Worm (Caenorhabditis elegans) whole organism, dauer: ENCODE measurements around the gene nol-6.

Experiments
- unc-62 ChIP-seq: sonication (generic microtip); optimal IDR thresholded peaks from 2 replicates; lab custom pipeline; 2017; ENCODE audit warnings: missing biosample characterization, missing genetic modification reagents, missing genetic modification characterization

nol-6 gene

ce11 chrII:1438336-1438589 is 964 bp upstream of the nol-6 start, which contains the start of gene Y51H7C.3:
Gene Y51H7C.3 (plus strand): TSS chrII:1438490.
- no peak for TF ChIP-seq unc-62

ce11 chrII:1436715-1437114 is 584 bp downstream of the nol-6 start:
- no peak for TF ChIP-seq unc-62

DNA sequence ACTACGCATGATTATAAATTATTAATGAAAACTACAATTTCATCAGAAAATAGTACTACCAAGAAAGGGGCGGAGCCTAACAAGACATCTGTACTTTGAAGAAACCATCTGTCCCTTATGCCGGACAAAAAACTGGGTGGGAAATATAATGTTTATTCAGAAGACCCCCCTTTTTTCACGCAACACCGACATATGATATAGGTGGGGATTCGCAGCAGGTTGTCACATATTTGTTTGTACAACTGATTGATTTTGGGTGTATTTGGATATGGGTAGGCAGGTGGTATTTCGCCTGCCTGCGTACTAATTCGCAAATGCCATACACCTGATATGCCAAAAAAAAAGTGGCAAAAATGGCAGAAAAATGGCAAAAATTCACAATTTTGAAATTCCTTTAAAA is 13.6 kb downstream of the nol-6 start, which contains the start of gene Y51H7C.10:
Gene Y51H7C.10 (minus strand): TSS at position 101 of the 400 bp plus-strand sequence.
- TF ChIP-seq unc-62 = no peak

DNA sequence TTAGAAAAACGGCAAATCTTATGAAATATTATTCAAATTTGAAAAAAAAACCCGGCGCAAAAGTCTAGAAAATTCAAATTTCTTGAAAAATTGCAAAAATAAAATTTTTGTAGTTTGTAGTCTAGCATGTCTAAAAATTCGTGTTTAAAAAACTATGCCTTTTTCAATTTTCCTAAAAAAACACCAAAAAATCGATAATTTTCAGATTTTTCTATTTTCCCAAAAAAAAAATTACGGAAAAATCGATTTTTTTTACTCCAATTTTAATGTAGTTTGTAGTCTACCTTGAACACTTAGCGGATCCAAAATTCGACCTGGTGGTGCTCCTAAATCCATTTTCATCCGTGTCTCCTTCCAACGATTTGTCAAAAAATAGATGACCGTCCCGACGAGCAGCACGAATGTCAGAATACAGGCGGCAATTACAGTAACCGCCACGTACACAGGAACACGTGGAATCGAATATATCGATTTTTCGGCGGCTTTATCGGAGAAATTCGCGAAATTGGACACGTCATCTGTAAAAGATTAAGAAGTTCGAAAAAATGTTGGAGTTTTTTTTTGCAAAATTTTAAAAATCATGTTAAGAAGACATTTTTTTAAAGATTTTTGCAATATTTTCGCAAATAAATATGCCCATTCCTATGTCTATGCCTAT is 16.4 kb downstream of the nol-6 start:
- TF ChIP-seq unc-62 = no peak

DNA sequence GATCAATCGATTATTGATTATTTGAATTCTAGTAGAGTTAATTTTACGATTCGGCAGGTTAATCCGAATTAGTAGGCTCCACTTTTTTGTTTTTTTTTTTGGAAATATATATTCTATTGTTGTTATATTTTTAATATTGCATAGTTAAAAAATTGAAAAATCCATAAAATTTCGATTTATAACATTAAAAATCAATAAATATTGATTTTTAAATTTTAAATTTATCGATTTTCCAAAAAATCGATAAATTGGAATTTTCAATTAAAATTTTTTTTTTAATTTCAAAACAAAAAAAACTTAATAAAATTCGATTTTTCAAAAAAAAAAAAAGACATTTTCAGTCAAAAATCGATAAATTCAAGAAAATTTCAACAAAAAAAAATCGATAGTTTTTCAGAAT is 17.3 kb downstream of the nol-6 start:
- no peak for TF ChIP-seq unc-62

DNA sequence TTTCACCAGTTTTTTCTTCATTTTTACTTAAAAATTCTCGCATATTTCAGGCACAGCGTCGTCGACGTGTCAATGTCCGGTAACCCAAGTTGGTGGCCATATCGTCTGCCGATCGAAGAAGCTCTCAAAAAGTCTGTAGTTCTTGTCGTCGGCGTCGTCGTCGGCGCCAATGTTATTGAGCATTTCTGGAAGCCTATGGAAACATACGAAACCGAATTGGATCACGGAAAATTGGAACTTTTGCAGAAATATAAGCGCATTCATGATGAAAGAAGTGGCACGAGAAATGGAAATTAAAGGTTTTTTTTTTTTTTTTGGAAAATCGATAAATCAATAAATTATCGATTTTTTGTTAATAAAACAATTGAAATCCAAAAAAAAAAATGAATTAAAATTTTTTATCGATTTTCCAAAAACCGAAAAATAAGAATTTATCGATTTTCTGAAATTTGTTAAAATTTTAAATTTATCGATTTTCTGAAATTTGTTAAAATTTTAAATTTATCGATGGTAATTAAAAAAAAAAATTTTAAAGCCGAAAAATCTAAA is 24.9 kb downstream of the nol-6 start, which contains the start of gene alkb-1:
Gene alkb-1 (plus strand): TSS at position 51 of the 549 bp plus-strand sequence.
- TF ChIP-seq unc-62 = no peak

DNA sequence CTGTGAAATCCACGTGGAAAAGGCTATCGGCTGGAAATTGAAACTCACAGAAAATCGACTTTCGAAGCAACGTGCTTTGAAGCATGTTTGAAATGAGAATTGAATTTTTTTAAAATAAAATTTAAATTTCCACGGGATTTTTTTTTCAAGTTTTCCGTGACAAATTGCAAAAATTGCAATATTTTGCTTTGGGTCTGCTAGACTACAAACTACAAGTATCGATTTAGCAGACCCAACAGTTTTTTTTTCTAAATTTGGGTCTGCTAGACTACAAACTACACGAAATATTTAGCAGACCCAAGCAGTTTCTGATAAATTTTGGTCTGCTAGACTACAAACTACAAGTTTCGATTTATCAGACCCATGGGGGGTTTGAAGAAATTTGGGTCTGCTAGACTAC is 25.9 kb downstream of the nol-6 start, which contains the start of gene Y51H7C.9:
Gene Y51H7C.9 (minus strand): TSS at position 101 of the 400 bp plus-strand sequence.
- no peak for TF ChIP-seq unc-62

DNA sequence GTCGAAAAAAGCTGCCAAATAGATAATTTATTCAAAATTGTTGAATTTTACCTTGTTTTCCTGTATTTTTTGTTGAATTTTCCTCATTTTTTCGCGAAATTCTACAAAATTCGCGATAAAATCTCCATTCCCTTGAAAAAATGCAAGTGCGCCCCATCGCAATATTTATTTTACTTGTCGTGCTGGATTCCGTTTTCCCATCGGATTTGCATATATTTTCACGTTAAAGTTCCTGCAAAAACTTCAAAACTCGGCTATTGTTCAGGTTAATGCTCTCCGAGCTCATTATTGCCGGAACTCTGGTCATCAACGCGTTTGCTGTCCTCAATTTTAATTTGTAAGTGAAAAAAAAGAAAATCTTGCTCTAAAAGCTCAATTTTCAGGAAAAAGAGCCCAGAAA is 34.2 kb downstream of the nol-6 start, which contains the start of the genes Y51H7C.41 and cogc-4:
Gene Y51H7C.41 (plus strand): TSS at position 266 of the 400 bp plus-strand sequence.
Gene cogc-4 (plus strand): TSS at position 386 of the 400 bp plus-strand sequence.
- no peak for TF ChIP-seq unc-62

ce11 chrII:1402167-1402619 is 35.1 kb downstream of the nol-6 start, which contains the start of gene Y51H7C.7:
Gene Y51H7C.7 (plus strand): TSS chrII:1402569.
- TF ChIP-seq unc-62 = no peak

DNA sequence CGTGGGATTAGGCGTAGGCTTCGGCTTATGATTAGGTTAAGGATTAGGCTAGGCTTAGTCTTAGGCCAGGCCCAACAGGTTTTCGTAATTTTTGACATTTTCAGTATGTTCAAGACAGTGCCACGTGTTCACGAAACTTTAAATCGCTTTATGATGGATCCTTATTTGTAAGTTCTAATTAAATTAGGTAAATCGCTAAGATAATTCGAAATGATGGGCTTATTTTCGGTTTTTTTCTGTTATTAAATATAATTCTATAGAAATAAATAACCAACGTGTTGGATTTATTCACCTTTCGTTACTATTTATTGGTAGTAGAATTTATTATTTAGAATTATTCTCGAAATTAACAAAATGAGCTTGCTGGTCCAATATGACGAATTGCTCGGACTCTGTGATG is 35.8 kb downstream of the nol-6 start, which contains the start of gene Y51H7C.8:
Gene Y51H7C.8 (plus strand): TSS at position 301 of the 400 bp plus-strand sequence.
- no peak for TF ChIP-seq unc-62

ce11 chrII:1400105-1400504 is 37.2 kb downstream of the nol-6 start, which contains the start of gene F54D12.1:
Gene F54D12.1 (plus strand): TSS chrII:1400405.
- TF ChIP-seq unc-62 = no peak

DNA sequence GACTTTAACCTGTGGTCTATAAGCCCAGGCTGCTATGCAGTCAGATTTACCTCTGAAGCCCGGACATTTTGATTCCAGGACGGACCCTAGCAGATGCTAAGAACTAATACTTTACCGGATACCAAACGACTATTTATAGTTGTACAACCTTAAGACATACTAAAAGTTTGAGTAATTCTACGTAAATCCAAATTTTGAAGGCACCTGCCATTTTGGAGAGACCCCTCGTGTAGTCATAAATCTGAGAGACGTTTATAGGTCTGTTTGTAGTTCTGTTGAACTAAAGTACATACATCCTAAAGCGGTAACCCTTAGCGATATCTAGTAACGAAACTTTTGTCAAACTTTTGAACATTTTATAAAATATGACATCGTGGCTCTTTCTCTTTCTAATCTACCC is 38.9 kb downstream of the nol-6 start, which contains the start of gene F54D12.2:
Gene F54D12.2 (plus strand): TSS at position 301 of the 400 bp plus-strand sequence.
- no peak for TF ChIP-seq unc-62

ce11 chrII:1397703-1398102 is 39.6 kb downstream of the nol-6 start, which contains the start of gene F54D12.8:
Gene F54D12.8 (minus strand): TSS chrII:1398038.
- no peak for TF ChIP-seq unc-62

- no peak for TF ChIP-seq unc-62
Measured at ce11 chrII:1386478-1386877, 50.8 kb downstream of the nol-6 start, which contains the start of gene aat-7. Gene aat-7 (plus strand): TSS chrII:1386870.

DNA sequence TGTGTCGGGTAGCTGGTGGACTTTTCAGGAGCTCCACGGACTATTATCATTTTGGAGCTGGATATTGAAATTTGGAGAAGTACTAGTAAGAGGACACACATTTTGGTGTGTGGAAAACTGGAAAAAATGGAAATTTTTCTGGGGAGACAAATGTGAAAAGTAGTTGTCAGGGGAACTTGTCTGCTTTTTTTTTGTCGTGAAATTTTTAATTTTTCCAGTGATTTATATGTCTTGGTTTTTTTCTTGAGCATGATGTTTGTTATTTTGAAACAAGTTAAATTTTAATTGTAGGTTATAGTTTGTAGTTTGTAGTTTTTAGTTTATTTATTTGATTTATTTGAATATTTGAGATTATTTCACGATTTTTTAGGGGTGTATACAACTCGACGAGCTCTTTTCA is 52.0 kb downstream of the nol-6 start, which contains the start of gene F54D12.7:
Gene F54D12.7 (minus strand): TSS at position 101 of the 400 bp plus-strand sequence.
- TF ChIP-seq unc-62 = no peak

DNA sequence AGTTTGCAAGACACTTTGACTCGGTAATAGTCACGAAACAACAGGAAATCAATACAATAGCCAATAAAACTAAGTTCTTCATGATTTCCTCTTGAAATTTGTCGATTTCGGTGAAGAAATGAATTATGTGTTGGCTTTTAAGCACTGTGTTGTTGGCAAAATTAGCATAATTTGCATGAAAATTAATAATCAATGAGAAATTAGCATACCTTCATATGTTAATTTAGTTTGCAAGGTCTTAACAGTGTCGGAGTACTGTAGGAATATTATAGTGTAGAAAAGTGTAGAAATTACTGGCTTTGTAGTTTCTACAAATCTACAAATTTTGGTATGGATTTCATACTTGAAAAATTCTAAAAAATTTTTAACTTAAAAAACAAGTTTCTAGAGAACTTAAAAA is 55.7 kb downstream of the nol-6 start, which contains the start of gene F54D12.9:
Gene F54D12.9 (minus strand): TSS at position 101 of the 400 bp plus-strand sequence.
- TF ChIP-seq unc-62 = no peak

ce11 chrII:1378259-1378658 is 59.0 kb downstream of the nol-6 start, which contains the start of gene F54D12.10:
Gene F54D12.10 (minus strand): TSS chrII:1378359.
- TF ChIP-seq unc-62 = no peak
